Worm (Caenorhabditis elegans): ENCODE data around the gene srh-201.

DNA sequence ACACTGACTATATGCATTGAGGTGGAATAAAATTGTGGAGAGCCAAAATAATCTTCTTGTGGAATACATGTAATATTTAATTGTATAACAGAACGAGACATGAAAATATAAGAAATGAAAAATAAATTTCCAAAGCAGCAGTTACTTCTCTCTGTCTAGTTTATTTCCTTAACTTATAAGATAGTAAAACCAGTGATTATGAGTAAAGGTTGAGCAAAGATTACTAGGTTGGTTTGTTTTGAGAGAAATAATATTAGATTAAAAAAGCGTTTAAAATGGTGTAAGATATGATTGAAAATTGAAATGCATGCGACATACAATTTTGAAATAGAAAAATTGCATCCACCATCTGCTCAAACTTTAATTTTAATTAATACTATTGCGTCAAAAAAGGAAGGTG, at the start of gene srh-201:
- TF ChIP-seq ZK185.1 (tag; optimal IDR thresholded peaks at IDR 0.05; ENCODE audit: poor library complexity, severe bottlenecking) (no peak), ets-4 (GFP tag; optimal IDR thresholded peaks at IDR 0.05) (no peak), ama-1 (optimal IDR thresholded peaks at IDR 0.05) (no peak), ama-1 (GFP tag; optimal IDR thresholded peaks at IDR 0.05) (no peak), lag-1 (GFP tag; IDR thresholded peaks at IDR 0.05) (no peak), pbrm-1 (GFP tag; IDR thresholded peaks at IDR 0.05) (no peak), pha-4 (tag; optimal IDR thresholded peaks at IDR 0.05) (no peak), attf-6 (GFP tag; IDR thresholded peaks at IDR 0.05) (no peak), lsy-27 (tag; optimal IDR thresholded peaks at IDR 0.05; ENCODE audit: borderline replicate concordance, insufficient read depth) (no peak), C17E4.6 (GFP tag; IDR thresholded peaks at IDR 0.05) (no peak), K11D2.4 (GFP tag; IDR thresholded peaks at IDR 0.05) (no peak)

All from whole organism, young adult.